Worm (Caenorhabditis elegans) whole organism, midembryonic: ENCODE results near the gene lpd-7.
"Not testable (repeated sequence)": the region's sequence is repeated elsewhere in the genome, so short reads cannot be mapped to it uniquely, and the experiment has no call there.

Experiments
- T22C8.4 ChIP-seq: fragments of 200-800 bp; sonication (Bioruptor generic); IDR thresholded peaks from 2 replicates; pipeline ENCODE4 v1.3.6; 2022; ENCODE audit warnings: missing genetic modification characterization, missing compliant biosample characterization
- cog-1 ChIP-seq: sonication (generic microtip); optimal IDR thresholded peaks from 2 replicates; lab custom pipeline; 2016; ENCODE audit warnings: missing genetic modification characterization, missing compliant biosample characterization
- flt-1 ChIP-seq: fragments of 200-800 bp; sonication (Bioruptor generic); IDR thresholded peaks from 2 replicates; pipeline ENCODE4 v1.3.6; 2022; ENCODE audit warnings: missing genetic modification characterization, missing compliant biosample characterization
- ref-1 ChIP-seq: fragments of 200-800 bp; sonication (Bioruptor generic); conservative IDR thresholded peaks from 2 replicates; pipeline ENCODE4 v1.3.6; 2022; ENCODE audit warnings: missing genetic modification reagents, missing genetic modification characterization, missing compliant biosample characterization
- tab-1 ChIP-seq: fragments of 200-800 bp; sonication (Bioruptor generic); IDR thresholded peaks from 2 replicates; pipeline ENCODE4 v1.3.6; 2022; ENCODE audit warnings: missing genetic modification characterization, missing compliant biosample characterization
- ztf-29 ChIP-seq: fragments of 200-800 bp; sonication (Bioruptor generic); IDR thresholded peaks from 2 replicates; pipeline ENCODE4 v1.3.6; 2022; ENCODE audit warnings: missing genetic modification reagents, missing genetic modification characterization, missing compliant biosample characterization

- not testable (repeated sequence) for TF ChIP-seq ztf-29; flt-1; T22C8.4; ref-1 (GFP tag; lab: Robert Waterston, UW); tab-1 (GFP tag; lab: Robert Waterston, UW); cog-1
Observed at ce11 chrIII:7594482-7594881, 21.3 kb downstream of the lpd-7 start, which contains the start of gene Y80D4G.2.
